Worm (Caenorhabditis elegans): ENCODE data around the gene zmp-6.
A peak's percentile ranks its signal among the peaks of the same experiment; 100 is the strongest.

- TF ChIP-seq unc-62 (GFP tag; optimal IDR thresholded peaks at IDR 0.05), result no peak
- no peak for TF ChIP-seq lin-11 (tag; optimal IDR thresholded peaks at IDR 0.05)
- no peak for TF ChIP-seq dmd-4 (tag; optimal IDR thresholded peaks at IDR 0.05)
- TF ChIP-seq ceh-16 (tag; optimal IDR thresholded peaks at IDR 0.05), result no peak
- no peak for TF ChIP-seq ztf-4 (tag; optimal IDR thresholded peaks at IDR 0.05)
- peak; percentile 51 for TF ChIP-seq crh-2 (tag; optimal IDR thresholded peaks at IDR 0.05)
- TF ChIP-seq fos-1 (tag; optimal IDR thresholded peaks at IDR 0.05), result no peak
- TF ChIP-seq snpc-4 (tag; optimal IDR thresholded peaks at IDR 0.05), result no peak
- no peak for TF ChIP-seq R02D3.7 (tag; optimal IDR thresholded peaks at IDR 0.05)
Observed at ce11 chrIII:7281179-7281578, 33.5 kb upstream of the zmp-6 start, which contains the start of gene B0361.3.
